Worm (Caenorhabditis elegans) whole organism, late embryonic: ENCODE data around the gene F47G3.1.

ENCODE experiments used
- K09A11.1 ChIP-seq: sonication (generic microtip); optimal IDR thresholded peaks from 2 replicates; lab custom pipeline; 2017; ENCODE audit warnings: antibody characterized with exemption, mild to moderate bottlenecking, missing genetic modification characterization, missing compliant biosample characterization; ENCODE audit not compliant: insufficient read depth
- T23F11.4 ChIP-seq: fragments of 200-800 bp; sonication (Bioruptor generic); optimal IDR thresholded peaks from 2 replicates; lab custom pipeline; 2018; ENCODE audit warnings: mild to moderate bottlenecking, missing genetic modification characterization, missing compliant biosample characterization
- Y22D7AL.16 ChIP-seq: sonication (generic microtip); optimal IDR thresholded peaks from 2 replicates; lab custom pipeline; 2016; ENCODE audit warnings: missing genetic modification characterization, missing compliant biosample characterization
- ceh-18 ChIP-seq: sonication (generic microtip); optimal IDR thresholded peaks from 2 replicates; lab custom pipeline; 2016; ENCODE audit warnings: missing genetic modification characterization, missing compliant biosample characterization
- ceh-19 ChIP-seq: fragments of 200-800 bp; sonication (Bioruptor generic); optimal IDR thresholded peaks from 2 replicates; lab custom pipeline; 2018; ENCODE audit warnings: mild to moderate bottlenecking, missing genetic modification characterization, missing compliant biosample characterization
- ceh-2 ChIP-seq: sonication (generic microtip); optimal IDR thresholded peaks from 2 replicates; lab custom pipeline; 2016; ENCODE audit warnings: missing genotype, missing genetic modification characterization, missing compliant biosample characterization
- ceh-24 ChIP-seq: sonication (generic microtip); optimal IDR thresholded peaks from 2 replicates; lab custom pipeline; 2016; ENCODE audit warnings: mild to moderate bottlenecking, missing genetic modification characterization, missing compliant biosample characterization
- ceh-31 ChIP-seq: sonication (generic microtip); optimal IDR thresholded peaks from 2 replicates; lab custom pipeline; 2016; ENCODE audit warnings: missing genetic modification characterization, missing compliant biosample characterization
- ceh-45 ChIP-seq: fragments of 200-800 bp; sonication (Bioruptor generic); IDR thresholded peaks from 2 replicates; pipeline ENCODE4 v1.3.6; 2022; ENCODE audit warnings: missing genetic modification reagents, missing genetic modification characterization, missing compliant biosample characterization
- ceh-9 ChIP-seq: sonication (generic microtip); optimal IDR thresholded peaks from 2 replicates; lab custom pipeline; 2016; ENCODE audit warnings: mild to moderate bottlenecking, missing genetic modification characterization, inconsistent platforms, missing compliant biosample characterization
- dmd-4 ChIP-seq: sonication (generic microtip); optimal IDR thresholded peaks from 2 replicates; lab custom pipeline; 2016; ENCODE audit warnings: borderline replicate concordance, missing genetic modification characterization, missing compliant biosample characterization
- dve-1 ChIP-seq: sonication (generic microtip); optimal IDR thresholded peaks from 2 replicates; lab custom pipeline; 2017; ENCODE audit warnings: antibody characterized with exemption, mild to moderate bottlenecking, missing genetic modification characterization, missing compliant biosample characterization
- elt-2 ChIP-seq: sonication (generic microtip); optimal IDR thresholded peaks from 2 replicates; lab custom pipeline; 2016; ENCODE audit warnings: missing genetic modification reagents, missing genetic modification characterization, missing compliant biosample characterization
- ets-4 ChIP-seq: sonication (generic microtip); optimal IDR thresholded peaks from 2 replicates; lab custom pipeline; 2016; ENCODE audit warnings: missing genetic modification characterization, missing compliant biosample characterization
- eyg-1 ChIP-seq: sonication (generic microtip); optimal IDR thresholded peaks from 2 replicates; lab custom pipeline; 2016; ENCODE audit warnings: missing genotype, missing genetic modification characterization, missing compliant biosample characterization
- fax-1 ChIP-seq: sonication (generic microtip); optimal IDR thresholded peaks from 2 replicates; lab custom pipeline; 2016; ENCODE audit warnings: missing genotype, missing genetic modification characterization, missing compliant biosample characterization
- hlh-15 ChIP-seq: sonication (generic microtip); optimal IDR thresholded peaks from 2 replicates; lab custom pipeline; 2016; ENCODE audit warnings: missing genetic modification characterization, missing compliant biosample characterization
- lim-6 ChIP-seq: sonication (generic microtip); optimal IDR thresholded peaks from 2 replicates; lab custom pipeline; 2016; ENCODE audit warnings: missing genetic modification characterization, missing compliant biosample characterization
- madf-2 ChIP-seq: sonication (generic microtip); optimal IDR thresholded peaks from 2 replicates; lab custom pipeline; 2017; ENCODE audit warnings: missing genetic modification characterization, missing compliant biosample characterization
- mec-3 ChIP-seq: sonication (generic microtip); optimal IDR thresholded peaks from 2 replicates; lab custom pipeline; 2016; ENCODE audit warnings: borderline replicate concordance, missing genetic modification characterization, missing compliant biosample characterization
- nhr-11 ChIP-seq: fragments of 150-350 bp; optimal IDR thresholded peaks from 2 replicates; lab custom pipeline; 2014; ENCODE audit warnings: missing biosample characterization, missing genetic modification characterization
- npax-4 ChIP-seq: sonication (generic microtip); optimal IDR thresholded peaks from 2 replicates; lab custom pipeline; 2016; ENCODE audit warnings: missing genetic modification characterization, missing compliant biosample characterization
- odd-2 ChIP-seq: sonication (generic microtip); optimal IDR thresholded peaks from 2 replicates; lab custom pipeline; 2017; ENCODE audit warnings: antibody characterized with exemption, mild to moderate bottlenecking, missing genetic modification characterization, missing compliant biosample characterization
- pag-3 ChIP-seq: sonication (generic microtip); optimal IDR thresholded peaks from 2 replicates; lab custom pipeline; 2016; ENCODE audit warnings: missing compliant biosample characterization, missing genetic modification characterization, borderline replicate concordance
- pha-2 ChIP-seq: sonication (generic microtip); optimal IDR thresholded peaks from 2 replicates; lab custom pipeline; 2017; ENCODE audit warnings: mild to moderate bottlenecking, missing genetic modification characterization, missing compliant biosample characterization
- pha-4 ChIP-seq: fragments of 150-350 bp; optimal IDR thresholded peaks from 2 replicates; lab custom pipeline; 2018; ENCODE audit warnings: missing biosample characterization, missing genetic modification reagents, missing genetic modification characterization
- sdc-2 ChIP-seq: sonication (generic microtip); optimal IDR thresholded peaks from 2 replicates; lab custom pipeline; 2016; ENCODE audit warnings: missing genotype, missing genetic modification characterization, missing compliant biosample characterization
- tbx-2 ChIP-seq: sonication (generic microtip); optimal IDR thresholded peaks from 2 replicates; lab custom pipeline; 2016; ENCODE audit warnings: missing genetic modification characterization, missing compliant biosample characterization
- tbx-7 ChIP-seq: sonication (generic microtip); optimal IDR thresholded peaks from 2 replicates; lab custom pipeline; 2016; ENCODE audit warnings: missing genotype, missing genetic modification characterization, missing compliant biosample characterization
- ttx-3 ChIP-seq: sonication (generic microtip); optimal IDR thresholded peaks from 2 replicates; lab custom pipeline; 2016; ENCODE audit warnings: missing genetic modification reagents, missing genetic modification characterization, missing compliant biosample characterization
- unc-86 ChIP-seq: sonication (generic microtip); optimal IDR thresholded peaks from 2 replicates; lab custom pipeline; 2016; ENCODE audit warnings: missing genetic modification characterization, missing compliant biosample characterization

Gene F47G3.1

ce11 chrX:2370655-2371054 lies 14.9 kb upstream of the F47G3.1 start:
- peak; percentile 73 for TF ChIP-seq elt-2 (tag; lab: Kevin White, UChicago)
- TF ChIP-seq sdc-2 (tag; lab: Kevin White, UChicago) = no peak
- TF ChIP-seq, all 69 proteins: peak for 1

DNA sequence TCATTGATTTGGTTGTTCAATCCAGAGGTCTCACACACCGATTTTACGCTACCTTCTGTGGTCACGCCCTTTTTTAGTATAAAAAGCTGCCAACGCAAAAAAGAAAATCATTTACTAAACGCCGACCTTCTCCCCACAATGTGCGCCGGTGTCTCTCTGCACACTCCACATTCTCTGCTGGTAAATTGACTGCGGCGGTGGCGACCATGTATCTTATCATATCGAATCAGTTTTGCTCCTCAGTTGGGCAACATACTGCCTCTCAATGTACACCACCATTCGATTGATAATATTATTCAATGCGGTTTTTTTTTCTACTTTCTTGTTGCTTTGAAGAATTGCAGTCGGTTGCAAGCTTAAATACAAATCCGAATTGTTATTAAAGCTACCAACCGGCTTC lies 13.4 kb upstream of the F47G3.1 start:
- TF ChIP-seq ceh-19 (GFP tag; lab: Kevin White, UChicago) = no peak
- peak; percentile 63 for TF ChIP-seq elt-2 (tag; lab: Kevin White, UChicago)

DNA sequence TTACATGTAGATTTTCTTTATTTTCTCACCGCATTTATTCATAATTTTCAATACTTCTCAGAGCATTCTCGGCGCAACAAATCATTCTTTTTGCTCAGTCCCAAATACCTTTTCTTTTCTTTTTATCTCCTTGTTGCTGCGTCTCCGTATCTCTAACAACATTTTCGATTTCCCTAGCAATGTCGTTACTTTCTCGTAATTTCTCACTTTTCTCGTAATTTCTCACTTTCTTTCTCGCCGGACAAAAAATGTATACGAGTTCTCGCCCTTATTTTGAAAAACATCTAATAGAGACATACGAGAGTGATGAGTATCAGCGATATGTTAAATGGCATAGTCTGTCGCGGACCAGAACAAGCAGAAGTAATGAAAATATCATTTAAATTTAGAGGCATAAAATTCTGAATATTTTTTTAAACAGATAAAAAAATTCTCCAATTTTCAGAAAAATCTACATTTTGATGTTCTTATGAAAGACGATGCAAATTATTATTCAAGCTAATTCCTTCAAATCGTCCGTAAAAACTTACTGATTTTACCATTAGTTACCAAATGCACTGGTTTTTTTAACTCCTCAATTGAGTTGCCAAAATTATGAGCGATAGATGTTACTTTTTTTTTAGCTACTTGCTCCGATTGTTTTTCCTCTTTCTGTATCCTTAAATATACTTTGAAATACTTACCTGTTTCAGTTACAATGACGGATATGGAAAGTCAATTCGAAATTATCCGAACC lies 10.1 kb upstream of the F47G3.1 start, which contains the start of gene F47G3.3:
Gene F47G3.3, plus strand, starts transcription at position 686 of the 736 bp plus-strand sequence.
- TF ChIP-seq lim-6 = no peak
- no peak for TF ChIP-seq tbx-2
- TF ChIP-seq tbx-7 = no peak
- TF ChIP-seq dve-1 = no peak
- TF ChIP-seq elt-2 (tag; lab: Kevin White, UChicago) = no peak

- TF ChIP-seq T23F11.4 (GFP tag; lab: Kevin White, UChicago) (no peak), odd-2 (tag; lab: Kevin White, UChicago) (no peak), madf-2 (tag; lab: Kevin White, UChicago) (no peak), dmd-4 (tag; lab: Kevin White, UChicago) (no peak), pha-4 (tag; lab: Kevin White, UChicago) (no peak), fax-1 (tag; lab: Kevin White, UChicago) (no peak), ceh-9 (no peak), elt-2 (tag; lab: Kevin White, UChicago) (no peak)
- TF ChIP-seq, all 69 proteins: peak for 0
These were observed 4.7 kb upstream of the F47G3.1 start for ce11 chrX:2380818-2381217.

- TF ChIP-seq mec-3 (no peak), unc-86 (no peak), hlh-15 (tag; lab: Kevin White, UChicago) (no peak), ceh-18 (tag; lab: Kevin White, UChicago) (no peak), eyg-1 (tag; lab: Kevin White, UChicago) (no peak), pag-3 (tag; lab: Kevin White, UChicago) (no peak), ceh-2 (tag; lab: Kevin White, UChicago) (no peak), Y22D7AL.16 (no peak), nhr-11 (no peak)
These were observed 4.3 kb upstream of the F47G3.1 start, which contains the start of gene F47G3.4 for ce11 chrX:2381282-2381681. Gene F47G3.4 (plus strand): TSS chrX:2381582.

- TF ChIP-seq ceh-24 (no peak), K09A11.1 (tag; lab: Kevin White, UChicago) (no peak), pha-2 (no peak), ets-4 (no peak), ceh-45 (GFP tag; lab: Robert Waterston, UW) (no peak), ceh-31 (tag; lab: Kevin White, UChicago) (peak; percentile 26), npax-4 (no peak), ttx-3 (tag; lab: Kevin White, UChicago) (no peak), sdc-2 (tag; lab: Kevin White, UChicago) (peak; percentile 2)
These were observed 3.3 kb upstream of the F47G3.1 start for ce11 chrX:2382227-2382626.
